In genomic region chr3R:10170356-10170876, dm6 we compare ENCODE assay signal across 1 fruit fly cellular context.
TF ChIP-seq lines count a peak whose summit lies in the region.

Gene Best1 (minus strand): TSS chr3R:10170487.

TF ChIP-seq in whole organism, embryonic, 481 proteins besides CTCF, POLR2A, EP300 and RAD21 (continued from another document and continues in another):
- TF ChIP-seq zfh2 (GFP tag; optimal IDR thresholded peaks at IDR 0.05; lab: Kevin White, UChicago) (peak; percentile 68), CG10209 (GFP tag; optimal IDR thresholded peaks at IDR 0.05; lab: Kevin White, UChicago) (peak; percentile 91), CkIIα-i1 (GFP tag; IDR thresholded peaks at IDR 0.05; lab: Robert Waterston, UW) (peak; percentile 55; the same call in 1 of the 2 replicates), CG15601 (tag; optimal IDR thresholded peaks at IDR 0.05; lab: Kevin White, UChicago) (peak; percentile 89), lbe (GFP tag; optimal IDR thresholded peaks at IDR 0.05; lab: Kevin White, UChicago) (peak; percentile 87), p53 (GFP tag; optimal IDR thresholded peaks at IDR 0.05; lab: Kevin White, UChicago) (no peak), sug (tag; optimal IDR thresholded peaks at IDR 0.05; lab: Kevin White, UChicago) (peak; percentile 89), CG18764 (GFP tag; optimal IDR thresholded peaks at IDR 0.05; lab: Kevin White, UChicago) (peak; percentile 33), CG12942 (GFP tag; optimal IDR thresholded peaks at IDR 0.05; lab: Kevin White, UChicago) (peak; percentile 64), CG6765 (GFP tag; optimal IDR thresholded peaks at IDR 0.05; lab: Kevin White, UChicago) (peak; percentile 83), CG30020 (tag; optimal IDR thresholded peaks at IDR 0.05; lab: Kevin White, UChicago) (peak; percentile 64), Opbp (GFP tag; IDR thresholded peaks at IDR 0.05; lab: Robert Waterston, UW; ENCODE audit: partially characterized antibody) (peak; percentile 87), Blimp-1 (GFP tag; optimal IDR thresholded peaks at IDR 0.05; lab: Kevin White, UChicago) (peak; percentile 95), Bdp1 (GFP tag; optimal IDR thresholded peaks at IDR 0.05; lab: Kevin White, UChicago) (no peak), CG6654 (GFP tag; optimal IDR thresholded peaks at IDR 0.05; lab: Kevin White, UChicago) (peak; percentile 55), CG12769 (tag; optimal IDR thresholded peaks at IDR 0.05; lab: Kevin White, UChicago) (peak; percentile 89), CG8765 (GFP tag; IDR thresholded peaks at IDR 0.05; lab: Robert Waterston, UW) (peak; percentile 77), hkb (optimal IDR thresholded peaks at IDR 0.05; lab: Kevin White, UChicago) (no peak), hkb (GFP tag; IDR thresholded peaks at IDR 0.05; lab: Robert Waterston, UW) (peak; percentile 93), ara (GFP tag; IDR thresholded peaks at IDR 0.05; lab: Robert Waterston, UW) (peak; percentile 89), ato (GFP tag; IDR thresholded peaks at IDR 0.05; lab: Robert Waterston, UW; ENCODE audit: partially characterized antibody) (peak; percentile 54; the same call in 1 of the 2 replicates), Xrp1 (GFP tag; IDR thresholded peaks at IDR 0.05; lab: Robert Waterston, UW) (peak; percentile 97), ind (GFP tag; optimal IDR thresholded peaks at IDR 0.05; lab: Kevin White, UChicago) (peak; percentile 83), grau (tag; optimal IDR thresholded peaks at IDR 0.05; lab: Kevin White, UChicago) (peak; percentile 93), salm (tag; optimal IDR thresholded peaks at IDR 0.05; lab: Kevin White, UChicago) (peak; percentile 80), Oaz (GFP tag; IDR thresholded peaks at IDR 0.05; lab: Robert Waterston, UW) (peak; percentile 86), ems (GFP tag; optimal IDR thresholded peaks at IDR 0.05; lab: Kevin White, UChicago) (peak; percentile 50), CG7839 (tag; optimal IDR thresholded peaks at IDR 0.05; lab: Kevin White, UChicago) (peak; percentile 94), nmo (GFP tag; optimal IDR thresholded peaks at IDR 0.05; lab: Kevin White, UChicago) (peak; percentile 91), Elba2 (GFP tag; optimal IDR thresholded peaks at IDR 0.05; lab: Kevin White, UChicago) (peak; percentile 23), esg (GFP tag; conservative IDR thresholded peaks at IDR 0.05; lab: Robert Waterston, UW) (peak; percentile 89), CG1792 (GFP tag; optimal IDR thresholded peaks at IDR 0.05; lab: Kevin White, UChicago) (peak; percentile 40), CG3407 (GFP tag; optimal IDR thresholded peaks at IDR 0.05; lab: Kevin White, UChicago) (peak; percentile 84), zen (tag; optimal IDR thresholded peaks at IDR 0.05; lab: Kevin White, UChicago) (peak; percentile 92), Optix (GFP tag; IDR thresholded peaks at IDR 0.05; lab: Robert Waterston, UW) (peak; percentile 82), gsb (GFP tag; IDR thresholded peaks at IDR 0.05; lab: Robert Waterston, UW) (peak; percentile 91), E2f1 (GFP tag; IDR thresholded peaks at IDR 0.05; lab: Robert Waterston, UW) (peak; percentile 90), sc (optimal IDR thresholded peaks at IDR 0.05; lab: Kevin White, UChicago) (no peak), sc (GFP tag; optimal IDR thresholded peaks at IDR 0.05; lab: Kevin White, UChicago) (peak; percentile 85), wek (GFP tag; optimal IDR thresholded peaks at IDR 0.05; lab: Kevin White, UChicago) (peak; percentile 62), CG17328 (GFP tag; IDR thresholded peaks at IDR 0.05; lab: Robert Waterston, UW) (peak; percentile 92), Dad (GFP tag; optimal IDR thresholded peaks at IDR 0.05; lab: Kevin White, UChicago) (peak; percentile 63), bcd (GFP tag; optimal IDR thresholded peaks at IDR 0.05; lab: Kevin White, UChicago) (peak; percentile 91), Dll (GFP tag; IDR thresholded peaks at IDR 0.05; lab: Robert Waterston, UW; ENCODE audit: partially characterized antibody) (peak; percentile 55; the same call in 2 of the 4 replicates), CG1233 (GFP tag; optimal IDR thresholded peaks at IDR 0.05; lab: Kevin White, UChicago) (peak; percentile 90), MESR4 (GFP tag; optimal IDR thresholded peaks at IDR 0.05; lab: Kevin White, UChicago) (peak; percentile 29), eyg (GFP tag; optimal IDR thresholded peaks at IDR 0.05; lab: Kevin White, UChicago) (peak; percentile 51), Nf-YA (GFP tag; IDR thresholded peaks at IDR 0.05; lab: Robert Waterston, UW) (peak; percentile 87), sob (GFP tag; IDR thresholded peaks at IDR 0.05; lab: Robert Waterston, UW) (peak; percentile 95), zen2 (GFP tag; IDR thresholded peaks at IDR 0.05; lab: Robert Waterston, UW; ENCODE audit: partially characterized antibody) (no peak; the same call in 2 of the 3 replicates), Max (GFP tag; optimal IDR thresholded peaks at IDR 0.05; lab: Kevin White, UChicago) (peak; percentile 70), H15 (GFP tag; IDR thresholded peaks at IDR 0.05; lab: Robert Waterston, UW) (peak; percentile 93), dimm (GFP tag; IDR thresholded peaks at IDR 0.05; lab: Robert Waterston, UW) (peak; percentile 66), Trl (optimal IDR thresholded peaks at IDR 0.05; lab: Kevin White, UChicago) (peak; percentile 82 to 91), Trl (GFP tag; optimal IDR thresholded peaks at IDR 0.05; lab: Kevin White, UChicago) (peak; percentile 59), Lpt (GFP tag; optimal IDR thresholded peaks at IDR 0.05; lab: Kevin White, UChicago) (no peak), sisA (GFP tag; IDR thresholded peaks at IDR 0.05; lab: Robert Waterston, UW) (peak; percentile 91), Spps (tag; optimal IDR thresholded peaks at IDR 0.05; lab: Kevin White, UChicago) (peak; percentile 77), CG11504 (tag; optimal IDR thresholded peaks at IDR 0.05; lab: Kevin White, UChicago) (peak; percentile 91), CG2202 (tag; optimal IDR thresholded peaks at IDR 0.05; lab: Kevin White, UChicago) (peak; percentile 79), tgo (GFP tag; IDR thresholded peaks at IDR 0.05; lab: Robert Waterston, UW) (peak; percentile 93), fd102C (GFP tag; optimal IDR thresholded peaks at IDR 0.05; lab: Kevin White, UChicago) (peak; percentile 58), NC2α (GFP tag; optimal IDR thresholded peaks at IDR 0.05; lab: Kevin White, UChicago) (no peak), CG6175 (GFP tag; IDR thresholded peaks at IDR 0.05; lab: Robert Waterston, UW) (peak; percentile 86), CG31388 (GFP tag; optimal IDR thresholded peaks at IDR 0.05; lab: Kevin White, UChicago) (peak; percentile 82), Hr3 (GFP tag; optimal IDR thresholded peaks at IDR 0.05; lab: Kevin White, UChicago) (peak; percentile 90), Xbp1 (GFP tag; optimal IDR thresholded peaks at IDR 0.05; lab: Kevin White, UChicago) (peak; percentile 92), Eip74EF (GFP tag; optimal IDR thresholded peaks at IDR 0.05; lab: Kevin White, UChicago) (peak in 1 of 2 experiments; percentile 98), Hmx (GFP tag; optimal IDR thresholded peaks at IDR 0.05; lab: Kevin White, UChicago) (no peak), scrt (GFP tag; optimal IDR thresholded peaks at IDR 0.05; lab: Kevin White, UChicago) (peak; percentile 87), CG9876 (GFP tag; optimal IDR thresholded peaks at IDR 0.05; lab: Kevin White, UChicago) (peak; percentile 29), Jarid2 (GFP tag; optimal IDR thresholded peaks at IDR 0.05; lab: Kevin White, UChicago) (peak; percentile 98), Dref (GFP tag; IDR thresholded peaks at IDR 0.05; lab: Robert Waterston, UW) (no peak), luna (GFP tag; optimal IDR thresholded peaks at IDR 0.05; lab: Kevin White, UChicago) (peak; percentile 33), lilli (GFP tag; optimal IDR thresholded peaks at IDR 0.05; lab: Kevin White, UChicago) (peak; percentile 85), vfl (GFP tag; optimal IDR thresholded peaks at IDR 0.05; lab: Kevin White, UChicago) (peak; percentile 76), pb (GFP tag; optimal IDR thresholded peaks at IDR 0.05; lab: Kevin White, UChicago) (peak; percentile 70), Stat92E (GFP tag; optimal IDR thresholded peaks at IDR 0.05; lab: Kevin White, UChicago) (peak in 1 of 3 experiments; percentile 85), Mes4 (GFP tag; optimal IDR thresholded peaks at IDR 0.05; lab: Kevin White, UChicago) (peak; percentile 43), CG7556 (GFP tag; optimal IDR thresholded peaks at IDR 0.05; lab: Kevin White, UChicago) (peak; percentile 91), bowl (GFP tag; IDR thresholded peaks at IDR 0.05; lab: Robert Waterston, UW) (peak; percentile 77; the same call in 1 of the 2 replicates), tll (GFP tag; optimal IDR thresholded peaks at IDR 0.05; lab: Kevin White, UChicago) (peak in 1 of 2 experiments; percentile 88), shn (GFP tag; optimal IDR thresholded peaks at IDR 0.05; lab: Kevin White, UChicago) (peak; percentile 61), Ada2b (GFP tag; IDR thresholded peaks at IDR 0.05; lab: Robert Waterston, UW) (peak; percentile 96), CG17912 (GFP tag; optimal IDR thresholded peaks at IDR 0.05; lab: Kevin White, UChicago) (peak; percentile 30), dysf (GFP tag; IDR thresholded peaks at IDR 0.05; lab: Robert Waterston, UW) (peak; percentile 95), wor (GFP tag; IDR thresholded peaks at IDR 0.05; lab: Robert Waterston, UW) (peak; percentile 71), aop (GFP tag; IDR thresholded peaks at IDR 0.05; lab: Robert Waterston, UW) (peak; percentile 100), org-1 (GFP tag; optimal IDR thresholded peaks at IDR 0.05; lab: Kevin White, UChicago) (peak; percentile 77), so (GFP tag; IDR thresholded peaks at IDR 0.05; lab: Robert Waterston, UW) (peak; percentile 90), CG2875 (GFP tag; optimal IDR thresholded peaks at IDR 0.05; lab: Kevin White, UChicago) (peak; percentile 77), tna (GFP tag; IDR thresholded peaks at IDR 0.05; lab: Robert Waterston, UW; ENCODE audit: partially characterized antibody) (no peak), NFAT (GFP tag; IDR thresholded peaks at IDR 0.05; lab: Robert Waterston, UW) (peak; percentile 97), az2 (GFP tag; optimal IDR thresholded peaks at IDR 0.05; lab: Kevin White, UChicago) (peak; percentile 89), insv (GFP tag; optimal IDR thresholded peaks at IDR 0.05; lab: Kevin White, UChicago) (peak in 1 of 2 experiments; percentile 64), CG17612 (GFP tag; IDR thresholded peaks at IDR 0.05; lab: Robert Waterston, UW) (peak; percentile 83), GATAe (GFP tag; conservative IDR thresholded peaks at IDR 0.05; lab: Robert Waterston, UW) (peak; percentile 96), Hsf (GFP tag; optimal IDR thresholded peaks at IDR 0.05; lab: Kevin White, UChicago) (peak; percentile 74), pros (GFP tag; optimal IDR thresholded peaks at IDR 0.05; lab: Kevin White, UChicago) (peak; percentile 93), CG3838 (GFP tag; optimal IDR thresholded peaks at IDR 0.05; lab: Kevin White, UChicago) (peak; percentile 70), repo (GFP tag; optimal IDR thresholded peaks at IDR 0.05; lab: Kevin White, UChicago) (peak; percentile 56), Myb (GFP tag; optimal IDR thresholded peaks at IDR 0.05; lab: Kevin White, UChicago) (peak; percentile 17), CG32767 (GFP tag; IDR thresholded peaks at IDR 0.05; lab: Robert Waterston, UW) (peak; percentile 84), jing (GFP tag; optimal IDR thresholded peaks at IDR 0.05; lab: Kevin White, UChicago) (peak; percentile 73), tio (GFP tag; optimal IDR thresholded peaks at IDR 0.05; lab: Kevin White, UChicago) (peak; percentile 62), cg (GFP tag; optimal IDR thresholded peaks at IDR 0.05; lab: Kevin White, UChicago) (peak; percentile 86), Dip2 (GFP tag; IDR thresholded peaks at IDR 0.05; lab: Robert Waterston, UW) (0 out of 2 replicates have a peak, but pooled peaks have one; percentile 29), Sin3A (optimal IDR thresholded peaks at IDR 0.05; lab: Kevin White, UChicago) (no peak), Six4 (GFP tag; optimal IDR thresholded peaks at IDR 0.05; lab: Kevin White, UChicago) (peak; percentile 68), bsh (GFP tag; optimal IDR thresholded peaks at IDR 0.05; lab: Kevin White, UChicago) (peak; percentile 85 to 94), CG4282 (GFP tag; optimal IDR thresholded peaks at IDR 0.05; lab: Kevin White, UChicago) (peak; percentile 26), Kr (GFP tag; optimal IDR thresholded peaks at IDR 0.05; lab: Kevin White, UChicago) (peak; percentile 2), CG17802 (tag; optimal IDR thresholded peaks at IDR 0.05; lab: Kevin White, UChicago) (peak; percentile 69), Hand (GFP tag; optimal IDR thresholded peaks at IDR 0.05; lab: Kevin White, UChicago) (peak; percentile 82), CG10274 (GFP tag; optimal IDR thresholded peaks at IDR 0.05; lab: Kevin White, UChicago) (peak; percentile 74), schlank (tag; optimal IDR thresholded peaks at IDR 0.05; lab: Kevin White, UChicago) (peak; percentile 73), dan (GFP tag; IDR thresholded peaks at IDR 0.05; lab: Robert Waterston, UW) (peak; percentile 41; the same call in 1 of the 2 replicates), D19A (tag; optimal IDR thresholded peaks at IDR 0.05; lab: Kevin White, UChicago) (peak; percentile 88), CG2120 (GFP tag; optimal IDR thresholded peaks at IDR 0.05; lab: Kevin White, UChicago) (peak; percentile 94), bab2 (GFP tag; optimal IDR thresholded peaks at IDR 0.05; lab: Kevin White, UChicago) (peak; percentile 82), croc (GFP tag; conservative IDR thresholded peaks at IDR 0.05; lab: Robert Waterston, UW) (peak; percentile 80), B-H1 (GFP tag; IDR thresholded peaks at IDR 0.05; lab: Robert Waterston, UW) (peak; percentile 88), CG11696 (GFP tag; IDR thresholded peaks at IDR 0.05; lab: Robert Waterston, UW) (peak; percentile 71), lmd (GFP tag; IDR thresholded peaks at IDR 0.05; lab: Robert Waterston, UW) (peak; percentile 94), CG9797 (GFP tag; optimal IDR thresholded peaks at IDR 0.05; lab: Kevin White, UChicago) (no peak), trem (tag; optimal IDR thresholded peaks at IDR 0.05; lab: Kevin White, UChicago) (peak; percentile 85), Ptx1 (GFP tag; IDR thresholded peaks at IDR 0.05; lab: Robert Waterston, UW) (peak; percentile 95), Vsx1 (GFP tag; optimal IDR thresholded peaks at IDR 0.05; lab: Kevin White, UChicago) (peak; percentile 87), knrl (GFP tag; IDR thresholded peaks at IDR 0.05; lab: Robert Waterston, UW; ENCODE audit: partially characterized antibody) (peak; percentile 77), Ets65A (GFP tag; lab: Kevin White, UChicago) (peak; percentile 86), NC2β (GFP tag; optimal IDR thresholded peaks at IDR 0.05; lab: Kevin White, UChicago) (no peak)
